Worm (Caenorhabditis elegans) whole organism, L1 larva: ENCODE data around the gene F19F10.1.

ENCODE experiments used
- aha-1 ChIP-seq: fragments of 150-350 bp; optimal IDR thresholded peaks from 2 replicates; lab custom pipeline; 2014; ENCODE audit warnings: missing biosample characterization, missing genetic modification characterization
- alr-1 ChIP-seq: fragments of 200-800 bp; sonication (Bioruptor generic); optimal IDR thresholded peaks from 2 replicates; lab custom pipeline; 2018; ENCODE audit warnings: borderline replicate concordance, mild to moderate bottlenecking, missing genetic modification characterization, missing compliant biosample characterization
- aly-2 ChIP-seq: fragments of 150-350 bp; optimal IDR thresholded peaks from 2 replicates; lab custom pipeline; 2014; ENCODE audit warnings: missing biosample characterization, missing genetic modification characterization
- ceh-88 ChIP-seq: fragments of 200-800 bp; sonication (Bioruptor generic); IDR thresholded peaks from 2 replicates; pipeline ENCODE4 v1.3.6; 2022; ENCODE audit warnings: missing genetic modification characterization, missing compliant biosample characterization
- ces-1 ChIP-seq: fragments of 150-350 bp; optimal IDR thresholded peaks from 2 replicates; lab custom pipeline; 2014; ENCODE audit warnings: missing biosample characterization, missing genetic modification reagents, missing genetic modification characterization
- dpl-1 ChIP-seq, 3 experiments: fragments of 150-350 bp in 2 of 3; sonication (generic microtip) in 1 of 3; optimal IDR thresholded peaks; 2 replicates each; lab custom pipeline; 2014 to 2017; ENCODE audit warnings: missing biosample characterization in 3 of 3, missing genetic modification characterization in 3 of 3, missing genetic modification reagents in 3 of 3
- elt-3 ChIP-seq, 6 experiments: fragments of 150-350 bp in 1 of 6; sonication (generic microtip); optimal IDR thresholded peaks; 2 replicates each; lab custom pipeline; 2017 to 2018; ENCODE audit warnings: missing biosample characterization in 6 of 6, missing genetic modification characterization in 6 of 6, inconsistent platforms in 1 of 6
- fkh-10 ChIP-seq: sonication (generic microtip); optimal IDR thresholded peaks from 2 replicates; lab custom pipeline; 2017; ENCODE audit warnings: missing biosample characterization, missing genetic modification reagents, missing genetic modification characterization
- grh-1 ChIP-seq: fragments of 200-800 bp; sonication (Bioruptor generic); IDR thresholded peaks from 2 replicates; pipeline ENCODE4 v1.3.6; 2022; ENCODE audit warnings: missing genetic modification reagents, missing genetic modification characterization, missing compliant biosample characterization
- lin-13 ChIP-seq: fragments of 150-350 bp; optimal IDR thresholded peaks from 2 replicates; lab custom pipeline; 2014; ENCODE audit warnings: missing biosample characterization, missing genetic modification reagents, missing genetic modification characterization
- nhr-237 ChIP-seq: fragments of 150-350 bp; optimal IDR thresholded peaks from 2 replicates; lab custom pipeline; 2014; ENCODE audit warnings: missing biosample characterization, missing genetic modification characterization
- nhr-28 ChIP-seq: fragments of 150-350 bp; optimal IDR thresholded peaks from 2 replicates; lab custom pipeline; 2014; ENCODE audit warnings: missing biosample characterization, missing genetic modification characterization
- unc-130 ChIP-seq: fragments of 150-350 bp; optimal IDR thresholded peaks from 2 replicates; lab custom pipeline; 2017; ENCODE audit warnings: missing biosample characterization, missing genetic modification characterization, inconsistent platforms

- TF ChIP-seq aha-1 (tag; lab: Kevin White, UChicago) (no peak), dpl-1 (GFP tag; optimal IDR thresholded peaks at IDR 0.05; lab: Kevin White, UChicago) (no peak), fkh-10 (no peak), nhr-28 (tag; lab: Kevin White, UChicago) (no peak), lin-13 (GFP tag; lab: Kevin White, UChicago) (no peak), ceh-88 (no peak), ces-1 (GFP tag; lab: Kevin White, UChicago) (no peak), alr-1 (tag; lab: Kevin White, UChicago) (no peak), grh-1 (GFP tag; lab: Robert Waterston, UW) (no peak), unc-130 (tag; lab: Kevin White, UChicago) (no peak), nhr-237 (tag; lab: Kevin White, UChicago) (no peak), elt-3 (tag; optimal IDR thresholded peaks at IDR 0.05; lab: Kevin White, UChicago) (no peak), aly-2 (tag; lab: Kevin White, UChicago) (no peak)
These were observed 40.8 kb upstream of the F19F10.1 start, which contains the start of gene C54F6.15 for ce11 chrV:7522279-7522678.
